1 fruit fly cellular context compared by ENCODE assay signal in the genomic region with DNA sequence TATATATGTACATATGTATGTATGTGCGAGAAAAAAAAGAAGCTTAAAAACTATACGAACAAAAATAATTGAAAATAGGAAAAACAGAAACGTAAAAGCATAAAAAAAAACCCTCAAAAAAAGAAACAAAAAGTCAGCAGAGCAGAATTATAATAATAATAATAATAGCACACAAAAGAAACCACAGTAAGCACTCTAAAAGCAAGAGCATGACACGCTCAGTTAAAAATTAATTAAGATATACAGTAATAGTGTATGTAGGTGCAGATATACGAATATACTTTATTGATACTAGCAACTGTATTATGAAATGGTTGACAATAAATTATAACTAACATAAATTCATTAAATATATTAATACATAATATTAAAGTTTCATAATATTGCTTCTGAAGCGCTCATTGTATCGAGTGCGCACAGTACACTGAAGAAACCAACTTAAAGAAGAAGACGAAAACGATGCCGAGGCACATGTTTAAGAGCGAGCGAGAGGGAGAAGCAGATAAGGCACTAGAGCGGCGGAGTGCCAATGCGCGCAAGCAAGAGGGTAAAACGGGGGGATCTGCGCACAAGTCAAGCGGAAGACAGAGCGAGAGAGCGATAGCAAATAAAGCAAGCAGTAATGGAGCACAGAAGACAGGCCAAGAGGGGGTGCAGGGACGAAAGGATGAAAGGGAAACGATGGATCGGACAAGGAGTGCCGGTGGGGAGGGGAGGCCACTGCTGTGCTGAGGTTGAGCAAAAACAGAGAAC.
TF ChIP-seq lines count a peak whose summit lies in the region.

No protein-coding gene starts in this region.

TF ChIP-seq in whole organism, embryonic, 481 proteins besides CTCF, POLR2A, EP300 and RAD21 (continued from another document and continues in another):
- TF ChIP-seq sug (tag; optimal IDR thresholded peaks at IDR 0.05; lab: Kevin White, UChicago), result peak; percentile 90
- TF ChIP-seq CG6654 (GFP tag; optimal IDR thresholded peaks at IDR 0.05; lab: Kevin White, UChicago), result peak; percentile 55
- peak; percentile 7 for TF ChIP-seq CG18011 (GFP tag; optimal IDR thresholded peaks at IDR 0.05; lab: Kevin White, UChicago)
- TF ChIP-seq schlank (tag; optimal IDR thresholded peaks at IDR 0.05; lab: Kevin White, UChicago), result peak; percentile 77
- TF ChIP-seq cato (GFP tag; optimal IDR thresholded peaks at IDR 0.05; lab: Kevin White, UChicago; ENCODE audit: borderline replicate concordance), result peak; percentile 49
- TF ChIP-seq Awh (GFP tag; IDR thresholded peaks at IDR 0.05; lab: Robert Waterston, UW), result peak; percentile 71
- TF ChIP-seq CG1832 (GFP tag; optimal IDR thresholded peaks at IDR 0.05; lab: Kevin White, UChicago), result peak; percentile 97
- peak; percentile 79 for TF ChIP-seq CG6254 (GFP tag; optimal IDR thresholded peaks at IDR 0.05; lab: Kevin White, UChicago)
- no peak for TF ChIP-seq CG2129 (GFP tag; IDR thresholded peaks at IDR 0.05; lab: Robert Waterston, UW; ENCODE audit: partially characterized antibody)
- peak; percentile 48; the same call in 1 of the 3 replicates for TF ChIP-seq gce (GFP tag; IDR thresholded peaks at IDR 0.05; lab: Robert Waterston, UW)
- no peak for TF ChIP-seq dm (GFP tag; optimal IDR thresholded peaks at IDR 0.05; lab: Kevin White, UChicago)
- TF ChIP-seq Dfd (GFP tag; optimal IDR thresholded peaks at IDR 0.05; lab: Kevin White, UChicago), result no peak
- TF ChIP-seq insv (GFP tag; optimal IDR thresholded peaks at IDR 0.05; lab: Kevin White, UChicago), result peak in 1 of 2 experiments; percentile 47
- no peak for TF ChIP-seq z (GFP tag; IDR thresholded peaks at IDR 0.05; lab: Robert Waterston, UW)
- TF ChIP-seq sim (GFP tag; IDR thresholded peaks at IDR 0.05; lab: Robert Waterston, UW), result no peak
- peak; percentile 75 for TF ChIP-seq CG11085 (GFP tag; IDR thresholded peaks at IDR 0.05; lab: Robert Waterston, UW)
- peak; percentile 91 for TF ChIP-seq lab (GFP tag; optimal IDR thresholded peaks at IDR 0.05; lab: Kevin White, UChicago)
- peak; percentile 46; the same call in 1 of the 2 replicates for TF ChIP-seq aop (GFP tag; IDR thresholded peaks at IDR 0.05; lab: Robert Waterston, UW)
- peak; percentile 64 for TF ChIP-seq E2f2 (GFP tag; IDR thresholded peaks at IDR 0.05; lab: Robert Waterston, UW)
- peak; percentile 22 for TF ChIP-seq Six4 (GFP tag; optimal IDR thresholded peaks at IDR 0.05; lab: Kevin White, UChicago)
- peak; percentile 50 for TF ChIP-seq CG2202 (tag; optimal IDR thresholded peaks at IDR 0.05; lab: Kevin White, UChicago)
- TF ChIP-seq Blimp-1 (GFP tag; optimal IDR thresholded peaks at IDR 0.05; lab: Kevin White, UChicago), result peak; percentile 80
- no peak for TF ChIP-seq vfl (GFP tag; optimal IDR thresholded peaks at IDR 0.05; lab: Kevin White, UChicago)
- TF ChIP-seq CG33557 (GFP tag; optimal IDR thresholded peaks at IDR 0.05; lab: Kevin White, UChicago), result peak; percentile 89
- TF ChIP-seq D (optimal IDR thresholded peaks at IDR 0.05; lab: Kevin White, UChicago), result no peak
- peak; percentile 82 for TF ChIP-seq D (GFP tag; optimal IDR thresholded peaks at IDR 0.05; lab: Kevin White, UChicago)
- no peak for TF ChIP-seq HLHmδ (GFP tag; optimal IDR thresholded peaks at IDR 0.05; lab: Kevin White, UChicago)
- peak; percentile 83 for TF ChIP-seq kah (GFP tag; optimal IDR thresholded peaks at IDR 0.05; lab: Kevin White, UChicago)
- TF ChIP-seq CG3065 (GFP tag; optimal IDR thresholded peaks at IDR 0.05; lab: Kevin White, UChicago), result peak; percentile 14
- no peak for TF ChIP-seq Sin3A (optimal IDR thresholded peaks at IDR 0.05; lab: Kevin White, UChicago)
- peak; percentile 60 for TF ChIP-seq CG11723 (GFP tag; optimal IDR thresholded peaks at IDR 0.05; lab: Kevin White, UChicago)
- peak; percentile 42 for TF ChIP-seq CG2116 (GFP tag; optimal IDR thresholded peaks at IDR 0.05; lab: Kevin White, UChicago)
- TF ChIP-seq CG12071 (GFP tag; optimal IDR thresholded peaks at IDR 0.05; lab: Kevin White, UChicago), result peak; percentile 65
- peak; percentile 53 for TF ChIP-seq pfk (GFP tag; optimal IDR thresholded peaks at IDR 0.05; lab: Kevin White, UChicago)
- TF ChIP-seq Mrtf (GFP tag; IDR thresholded peaks at IDR 0.05; lab: Robert Waterston, UW), result peak; percentile 83; the same call in 2 of the 3 replicates
- no peak; the same call in 1 of the 2 replicates for TF ChIP-seq inv (GFP tag; IDR thresholded peaks at IDR 0.05; lab: Robert Waterston, UW; ENCODE audit: partially characterized antibody)
- TF ChIP-seq Hr39 (optimal IDR thresholded peaks at IDR 0.05; lab: Kevin White, UChicago), result no peak
- TF ChIP-seq CG8359 (GFP tag; optimal IDR thresholded peaks at IDR 0.05; lab: Kevin White, UChicago; ENCODE audit: borderline replicate concordance), result peak; percentile 76
- no peak for TF ChIP-seq da (GFP tag; optimal IDR thresholded peaks at IDR 0.05; lab: Kevin White, UChicago)
- peak; percentile 90 for TF ChIP-seq gsb-n (tag; optimal IDR thresholded peaks at IDR 0.05; lab: Kevin White, UChicago)
- no peak for TF ChIP-seq p53 (GFP tag; optimal IDR thresholded peaks at IDR 0.05; lab: Kevin White, UChicago)
- TF ChIP-seq run (tag; optimal IDR thresholded peaks at IDR 0.05; lab: Kevin White, UChicago), result peak; percentile 84
- TF ChIP-seq CG7786 (GFP tag; optimal IDR thresholded peaks at IDR 0.05; lab: Kevin White, UChicago), result no peak
- TF ChIP-seq gfzf (GFP tag; optimal IDR thresholded peaks at IDR 0.05; lab: Kevin White, UChicago), result no peak
- TF ChIP-seq abd-A (tag; optimal IDR thresholded peaks at IDR 0.05; lab: Kevin White, UChicago), result peak; percentile 98
- TF ChIP-seq Dip2 (GFP tag; IDR thresholded peaks at IDR 0.05; lab: Robert Waterston, UW), result no peak
- TF ChIP-seq Tbp (GFP tag; optimal IDR thresholded peaks at IDR 0.05; lab: Kevin White, UChicago), result no peak
- TF ChIP-seq CG6791 (GFP tag; IDR thresholded peaks at IDR 0.05; lab: Robert Waterston, UW; ENCODE audit: partially characterized antibody), result no peak; the same call in 2 of the 3 replicates
- peak; percentile 76 for TF ChIP-seq CG4820 (GFP tag; optimal IDR thresholded peaks at IDR 0.05; lab: Kevin White, UChicago)
- peak; percentile 98 for TF ChIP-seq nom (GFP tag; optimal IDR thresholded peaks at IDR 0.05; lab: Kevin White, UChicago)
- peak; percentile 84; the same call in 1 of the 2 replicates for TF ChIP-seq CG11247 (GFP tag; IDR thresholded peaks at IDR 0.05; lab: Robert Waterston, UW)
- TF ChIP-seq CG6683 (GFP tag; optimal IDR thresholded peaks at IDR 0.05; lab: Kevin White, UChicago), result peak; percentile 77
- peak; percentile 92 for TF ChIP-seq Dbx (GFP tag; IDR thresholded peaks at IDR 0.05; lab: Robert Waterston, UW)
- TF ChIP-seq sr (GFP tag; IDR thresholded peaks at IDR 0.05; lab: Robert Waterston, UW), result no peak; the same call in 2 of the 3 replicates
- peak; percentile 97 for TF ChIP-seq row (GFP tag; IDR thresholded peaks at IDR 0.05; lab: Robert Waterston, UW)
- TF ChIP-seq CrebB (tag; optimal IDR thresholded peaks at IDR 0.05; lab: Kevin White, UChicago), result peak; percentile 53
- TF ChIP-seq CG17361 (GFP tag; IDR thresholded peaks at IDR 0.05; lab: Robert Waterston, UW), result peak; percentile 76
- peak; percentile 87 for TF ChIP-seq CG12299 (tag; optimal IDR thresholded peaks at IDR 0.05; lab: Kevin White, UChicago)
- peak; percentile 79 for TF ChIP-seq CG4424 (GFP tag; optimal IDR thresholded peaks at IDR 0.05; lab: Kevin White, UChicago)
- peak; percentile 85 for TF ChIP-seq CG15601 (tag; optimal IDR thresholded peaks at IDR 0.05; lab: Kevin White, UChicago)
- TF ChIP-seq nau (GFP tag; optimal IDR thresholded peaks at IDR 0.05; lab: Kevin White, UChicago), result peak; percentile 31
- TF ChIP-seq Pdp1 (GFP tag; optimal IDR thresholded peaks at IDR 0.05; lab: Kevin White, UChicago), result peak in 1 of 2 experiments; percentile 3
- TF ChIP-seq slbo (GFP tag; IDR thresholded peaks at IDR 0.05; lab: Robert Waterston, UW), result peak; percentile 93
- peak; percentile 80 for TF ChIP-seq Spps (tag; optimal IDR thresholded peaks at IDR 0.05; lab: Kevin White, UChicago)
- peak; percentile 86 for TF ChIP-seq bcd (GFP tag; optimal IDR thresholded peaks at IDR 0.05; lab: Kevin White, UChicago)
- TF ChIP-seq luna (GFP tag; optimal IDR thresholded peaks at IDR 0.05; lab: Kevin White, UChicago), result no peak
- TF ChIP-seq tin (GFP tag; optimal IDR thresholded peaks at IDR 0.05; lab: Kevin White, UChicago), result peak; percentile 75
- peak; percentile 82 for TF ChIP-seq Usf (GFP tag; optimal IDR thresholded peaks at IDR 0.05; lab: Kevin White, UChicago)
- TF ChIP-seq CG8290 (GFP tag; optimal IDR thresholded peaks at IDR 0.05; lab: Kevin White, UChicago), result peak; percentile 61
- TF ChIP-seq CG8290 (tag; optimal IDR thresholded peaks at IDR 0.05; lab: Kevin White, UChicago), result peak in 1 of 2 experiments; percentile 39
- peak; percentile 81 for TF ChIP-seq CG14710 (tag; optimal IDR thresholded peaks at IDR 0.05; lab: Kevin White, UChicago)
- peak; percentile 80 for TF ChIP-seq croc (GFP tag; conservative IDR thresholded peaks at IDR 0.05; lab: Robert Waterston, UW)
- peak; percentile 1 for TF ChIP-seq Hmx (GFP tag; optimal IDR thresholded peaks at IDR 0.05; lab: Kevin White, UChicago)
- TF ChIP-seq H15 (GFP tag; IDR thresholded peaks at IDR 0.05; lab: Robert Waterston, UW), result peak; percentile 81
- TF ChIP-seq CG9817 (tag; optimal IDR thresholded peaks at IDR 0.05; lab: Kevin White, UChicago), result peak; percentile 94
- peak; percentile 27; the same call in 1 of the 2 replicates for TF ChIP-seq CG17612 (GFP tag; IDR thresholded peaks at IDR 0.05; lab: Robert Waterston, UW)
- peak; percentile 55; the same call in 1 of the 2 replicates for TF ChIP-seq bowl (GFP tag; IDR thresholded peaks at IDR 0.05; lab: Robert Waterston, UW)
- TF ChIP-seq trh (GFP tag; optimal IDR thresholded peaks at IDR 0.05; lab: Kevin White, UChicago), result peak; percentile 52
- TF ChIP-seq CG13296 (GFP tag; optimal IDR thresholded peaks at IDR 0.05; lab: Kevin White, UChicago), result peak; percentile 94
- TF ChIP-seq CG4328 (GFP tag; optimal IDR thresholded peaks at IDR 0.05; lab: Kevin White, UChicago), result peak; percentile 87
- peak; percentile 88 for TF ChIP-seq vvl (GFP tag; IDR thresholded peaks at IDR 0.05; lab: Robert Waterston, UW)
- no peak for TF ChIP-seq MESR4 (GFP tag; optimal IDR thresholded peaks at IDR 0.05; lab: Kevin White, UChicago)
- peak; percentile 73 for TF ChIP-seq sqz (GFP tag; optimal IDR thresholded peaks at IDR 0.05; lab: Kevin White, UChicago)
- TF ChIP-seq zfh1 (GFP tag; IDR thresholded peaks at IDR 0.05; lab: Robert Waterston, UW), result peak; percentile 81
- no peak for TF ChIP-seq pum (GFP tag; optimal IDR thresholded peaks at IDR 0.05; lab: Kevin White, UChicago)
- peak; percentile 5 for TF ChIP-seq CG12769 (tag; optimal IDR thresholded peaks at IDR 0.05; lab: Kevin White, UChicago)
- peak; percentile 92 for TF ChIP-seq CG17359 (tag; optimal IDR thresholded peaks at IDR 0.05; lab: Kevin White, UChicago)
- TF ChIP-seq en (GFP tag; optimal IDR thresholded peaks at IDR 0.05; lab: Kevin White, UChicago), result no peak
- TF ChIP-seq slou (GFP tag; optimal IDR thresholded peaks at IDR 0.05; lab: Kevin White, UChicago), result peak; percentile 71
- TF ChIP-seq kni (GFP tag; optimal IDR thresholded peaks at IDR 0.05; lab: Kevin White, UChicago), result no peak
- peak; percentile 70 for TF ChIP-seq CG2120 (GFP tag; optimal IDR thresholded peaks at IDR 0.05; lab: Kevin White, UChicago)
- peak; percentile 58 for TF ChIP-seq CG10274 (GFP tag; optimal IDR thresholded peaks at IDR 0.05; lab: Kevin White, UChicago)
- TF ChIP-seq mirr (GFP tag; optimal IDR thresholded peaks at IDR 0.05; lab: Kevin White, UChicago), result peak; percentile 8
- TF ChIP-seq Dad (GFP tag; optimal IDR thresholded peaks at IDR 0.05; lab: Kevin White, UChicago), result no peak
- no peak for TF ChIP-seq pan (optimal IDR thresholded peaks at IDR 0.05; lab: Kevin White, UChicago)
- peak in 1 of 2 experiments; percentile 90 for TF ChIP-seq pan (GFP tag; optimal IDR thresholded peaks at IDR 0.05 in 1 of 2, IDR thresholded peaks at IDR 0.05 in 1 of 2)
- no peak for TF ChIP-seq CG8089 (GFP tag; optimal IDR thresholded peaks at IDR 0.05; lab: Kevin White, UChicago)
- TF ChIP-seq ranshi (GFP tag; IDR thresholded peaks at IDR 0.05; lab: Robert Waterston, UW), result peak; percentile 88
- TF ChIP-seq emc (GFP tag; optimal IDR thresholded peaks at IDR 0.05; lab: Kevin White, UChicago), result no peak
- TF ChIP-seq Chrac-16 (GFP tag; optimal IDR thresholded peaks at IDR 0.05; lab: Kevin White, UChicago), result peak; percentile 86
- TF ChIP-seq gcm (GFP tag; optimal IDR thresholded peaks at IDR 0.05; lab: Kevin White, UChicago), result peak; percentile 92
- peak; percentile 61 for TF ChIP-seq CG7271 (tag; optimal IDR thresholded peaks at IDR 0.05; lab: Kevin White, UChicago)
- peak; percentile 75 for TF ChIP-seq Drgx (GFP tag; IDR thresholded peaks at IDR 0.05; lab: Robert Waterston, UW)
- no peak for TF ChIP-seq crc (GFP tag; optimal IDR thresholded peaks at IDR 0.05; lab: Kevin White, UChicago)
- peak; percentile 81 for TF ChIP-seq ash1 (GFP tag; optimal IDR thresholded peaks at IDR 0.05; lab: Kevin White, UChicago)
- TF ChIP-seq ind (GFP tag; optimal IDR thresholded peaks at IDR 0.05; lab: Kevin White, UChicago), result peak; percentile 89
- peak; percentile 65; the same call in 1 of the 2 replicates for TF ChIP-seq gt (GFP tag; IDR thresholded peaks at IDR 0.05; lab: Robert Waterston, UW)
- TF ChIP-seq Doc2 (GFP tag; IDR thresholded peaks at IDR 0.05; lab: Robert Waterston, UW), result no peak; the same call in 1 of the 2 replicates
- no peak for TF ChIP-seq BEAF-32 (GFP tag; optimal IDR thresholded peaks at IDR 0.05; lab: Kevin White, UChicago)
- peak; percentile 56; the same call in 1 of the 2 replicates for TF ChIP-seq Bgb (GFP tag; IDR thresholded peaks at IDR 0.05; lab: Robert Waterston, UW; ENCODE audit: partially characterized antibody)
- TF ChIP-seq CG6272 (GFP tag; IDR thresholded peaks at IDR 0.05; lab: Robert Waterston, UW), result peak; percentile 79
- peak; percentile 77; the same call in 1 of the 2 replicates for TF ChIP-seq Lim3 (GFP tag; IDR thresholded peaks at IDR 0.05; lab: Robert Waterston, UW)
- TF ChIP-seq Ptx1 (GFP tag; IDR thresholded peaks at IDR 0.05; lab: Robert Waterston, UW), result peak; percentile 93
- peak; percentile 93 for TF ChIP-seq PHDP (tag; optimal IDR thresholded peaks at IDR 0.05; lab: Kevin White, UChicago)
- peak; percentile 94 for TF ChIP-seq CG8924 (tag; optimal IDR thresholded peaks at IDR 0.05; lab: Kevin White, UChicago)
- peak; percentile 93 for TF ChIP-seq CG3281 (GFP tag; optimal IDR thresholded peaks at IDR 0.05; lab: Kevin White, UChicago)
- TF ChIP-seq CG32772 (GFP tag; IDR thresholded peaks at IDR 0.05; lab: Robert Waterston, UW), result peak; percentile 87
- peak; percentile 89 for TF ChIP-seq Xrp1 (GFP tag; IDR thresholded peaks at IDR 0.05; lab: Robert Waterston, UW)
- peak in 1 of 2 experiments; percentile 84 for TF ChIP-seq dpn (GFP tag; optimal IDR thresholded peaks at IDR 0.05; lab: Kevin White, UChicago)
- no peak for TF ChIP-seq pb (GFP tag; optimal IDR thresholded peaks at IDR 0.05; lab: Kevin White, UChicago)
